Fruit fly (Drosophila melanogaster): ENCODE results near the gene CG9953.

CG9953 gene

dm6 chr3L:6975875-6976274 is 6.4 kb downstream of the CG9953 start (continued):
- TF ChIP-seq Ets65A (GFP tag) = no peak
- no peak for TF ChIP-seq odd (GFP tag; optimal IDR thresholded peaks at IDR 0.05)
- no peak for TF ChIP-seq CG10147 (GFP tag; optimal IDR thresholded peaks at IDR 0.05)
- TF ChIP-seq CG1529 (GFP tag; optimal IDR thresholded peaks at IDR 0.05) = no peak
- TF ChIP-seq fd102C (GFP tag; optimal IDR thresholded peaks at IDR 0.05) = no peak
- peak; percentile 47; the same call in 1 of the 2 replicates for TF ChIP-seq vvl (GFP tag; IDR thresholded peaks at IDR 0.05)
- TF ChIP-seq Rfx (GFP tag; IDR thresholded peaks at IDR 0.05) = peak; percentile 12; the same call in 1 of the 2 replicates
- no peak for TF ChIP-seq NK7.1 (GFP tag; optimal IDR thresholded peaks at IDR 0.05)
- TF ChIP-seq nerfin-1 (tag; optimal IDR thresholded peaks at IDR 0.05) = no peak
- TF ChIP-seq sc (optimal IDR thresholded peaks at IDR 0.05) = no peak
- TF ChIP-seq sc (GFP tag; optimal IDR thresholded peaks at IDR 0.05) = no peak
- TF ChIP-seq tin (GFP tag; optimal IDR thresholded peaks at IDR 0.05) = no peak
- TF ChIP-seq Pdp1 (GFP tag; optimal IDR thresholded peaks at IDR 0.05) = peak in 1 of 2 experiments; percentile 88
- TF ChIP-seq amos (GFP tag; IDR thresholded peaks at IDR 0.05; ENCODE audit: partially characterized antibody) = no peak
- TF ChIP-seq CG7745 (tag; optimal IDR thresholded peaks at IDR 0.05) = no peak
- no peak for TF ChIP-seq bsh (GFP tag; optimal IDR thresholded peaks at IDR 0.05)
- no peak for TF ChIP-seq CG13287 (GFP tag; IDR thresholded peaks at IDR 0.05; ENCODE audit: partially characterized antibody)
- no peak for TF ChIP-seq CG8478 (optimal IDR thresholded peaks at IDR 0.05)
- TF ChIP-seq sob (GFP tag; IDR thresholded peaks at IDR 0.05) = no peak
- 0 out of 4 replicates have a peak, but pooled peaks have one; percentile 68 for TF ChIP-seq chinmo (GFP tag; IDR thresholded peaks at IDR 0.05; ENCODE audit: partially characterized antibody)
- no peak for TF ChIP-seq lov (optimal IDR thresholded peaks at IDR 0.05)
- no peak for TF ChIP-seq lov (GFP tag; IDR thresholded peaks at IDR 0.05)
- no peak for TF ChIP-seq CG34422 (GFP tag; IDR thresholded peaks at IDR 0.05)
- TF ChIP-seq pb (GFP tag; optimal IDR thresholded peaks at IDR 0.05) = no peak
- peak; percentile 84 for TF ChIP-seq Hr39 (optimal IDR thresholded peaks at IDR 0.05)
- TF ChIP-seq Dfd (GFP tag; optimal IDR thresholded peaks at IDR 0.05) = no peak
- TF ChIP-seq kay (GFP tag; optimal IDR thresholded peaks at IDR 0.05) = no peak
- TF ChIP-seq CG12236 (GFP tag; optimal IDR thresholded peaks at IDR 0.05) = no peak
- TF ChIP-seq CTCF (GFP tag; optimal IDR thresholded peaks at IDR 0.05) = no peak
- TF ChIP-seq CG8944 (GFP tag; optimal IDR thresholded peaks at IDR 0.05) = no peak
- no peak for TF ChIP-seq CG31365 (tag; optimal IDR thresholded peaks at IDR 0.05)
- TF ChIP-seq en (GFP tag; optimal IDR thresholded peaks at IDR 0.05) = no peak
- no peak for TF ChIP-seq CG6654 (GFP tag; optimal IDR thresholded peaks at IDR 0.05)
- TF ChIP-seq chif (GFP tag; optimal IDR thresholded peaks at IDR 0.05) = no peak
- no peak for TF ChIP-seq p53 (GFP tag; optimal IDR thresholded peaks at IDR 0.05)
- TF ChIP-seq slou (GFP tag; optimal IDR thresholded peaks at IDR 0.05) = no peak
- peak; percentile 53 for TF ChIP-seq CG1832 (GFP tag; optimal IDR thresholded peaks at IDR 0.05)
- no peak for TF ChIP-seq crc (GFP tag; optimal IDR thresholded peaks at IDR 0.05)
- no peak for TF ChIP-seq yki (optimal IDR thresholded peaks at IDR 0.05)
- TF ChIP-seq CG1603 (tag; optimal IDR thresholded peaks at IDR 0.05) = no peak
- TF ChIP-seq CkIIα-i1 (GFP tag; IDR thresholded peaks at IDR 0.05) = no peak
- TF ChIP-seq fu2 (GFP tag; optimal IDR thresholded peaks at IDR 0.05) = no peak
- TF ChIP-seq Dip3 (GFP tag; optimal IDR thresholded peaks at IDR 0.05) = no peak

DNA sequence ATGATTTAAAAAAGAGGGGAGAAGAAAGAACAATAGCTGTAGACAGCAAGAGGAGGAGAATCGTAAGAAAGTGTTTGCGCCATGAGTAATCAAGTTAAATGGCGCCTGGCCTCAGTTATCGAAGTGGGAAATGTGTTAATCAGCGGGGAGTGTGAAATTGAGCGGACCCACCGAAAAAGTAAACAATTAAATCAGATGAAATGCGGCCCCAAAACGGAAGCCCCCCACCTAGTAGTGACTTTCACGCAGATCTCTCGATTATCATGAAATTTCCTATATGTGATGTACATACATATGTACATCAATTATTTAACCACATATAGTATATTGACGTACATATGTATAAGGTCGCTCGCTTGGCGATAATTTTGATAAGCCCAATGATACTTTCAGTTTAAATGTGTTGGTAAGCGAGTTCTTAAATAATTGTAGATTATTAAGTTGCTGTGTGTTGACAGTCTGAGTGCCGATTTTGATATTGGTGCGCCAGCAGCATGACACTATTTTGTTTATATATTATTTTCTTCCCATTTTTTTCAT is 7.2 kb downstream of the CG9953 start:
- peak; percentile 73 for TF ChIP-seq sug (tag; optimal IDR thresholded peaks at IDR 0.05)
- peak; percentile 71 for TF ChIP-seq sens (GFP tag)
- TF ChIP-seq Neu2 (GFP tag; optimal IDR thresholded peaks at IDR 0.05; ENCODE audit: borderline replicate concordance) = no peak
- TF ChIP-seq otp (GFP tag; IDR thresholded peaks at IDR 0.05) = peak; percentile 61; the same call in 1 of the 3 replicates
- TF ChIP-seq mirr (GFP tag; optimal IDR thresholded peaks at IDR 0.05) = peak; percentile 7
- peak; percentile 45 for TF ChIP-seq CG34376 (GFP tag; optimal IDR thresholded peaks at IDR 0.05)
- TF ChIP-seq GATAe (GFP tag; conservative IDR thresholded peaks at IDR 0.05) = 0 out of 2 replicates have a peak, but pooled peaks have one; percentile 26
- TF ChIP-seq Pdp1 (GFP tag; optimal IDR thresholded peaks at IDR 0.05) = peak in 1 of 2 experiments; percentile 2
- peak; percentile 47 for TF ChIP-seq exex (tag; optimal IDR thresholded peaks at IDR 0.05)
- TF ChIP-seq Scr (GFP tag; IDR thresholded peaks at IDR 0.05; ENCODE audit: partially characterized antibody) = no peak
- TF ChIP-seq Med (GFP tag) = peak; percentile 55
- TF ChIP-seq sd (tag; optimal IDR thresholded peaks at IDR 0.05) = no peak
- no peak for TF ChIP-seq MTF-1 (GFP tag; optimal IDR thresholded peaks at IDR 0.05; ENCODE audit: borderline replicate concordance)
- TF ChIP-seq CG4360 (GFP tag; IDR thresholded peaks at IDR 0.05) = no peak

Data from whole organism, embryonic.